ENCODE assay signal across 2 worm cellular contexts in the genomic region with DNA sequence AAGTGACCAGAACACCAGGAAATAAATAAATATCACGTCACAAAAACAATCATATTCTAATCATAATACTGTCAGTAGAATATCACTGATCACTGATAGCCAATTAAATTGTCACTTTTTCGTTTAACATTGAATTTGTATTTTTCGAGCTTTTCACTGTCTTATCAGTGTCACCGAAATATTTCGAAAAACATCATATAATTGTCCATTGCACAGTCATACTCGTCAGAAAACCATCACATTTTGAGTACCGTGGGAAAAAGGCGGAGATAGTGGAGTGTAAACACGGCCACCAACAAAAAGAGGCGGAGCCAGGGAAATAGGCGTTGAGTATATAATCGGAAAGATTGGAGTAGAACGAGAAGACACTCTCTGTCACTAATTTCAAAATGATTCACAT.
TF ChIP-seq lines count a peak whose summit lies in the region.

No protein-coding gene starts in this region.

TF ChIP-seq in whole organism, L2 larva, 48 proteins besides CTCF, POLR2A, EP300 and RAD21 (continued from another document):
- TF ChIP-seq ceh-16 (tag; optimal IDR thresholded peaks at IDR 0.05; lab: Kevin White, UChicago) = no peak
- TF ChIP-seq lin-11 (tag; optimal IDR thresholded peaks at IDR 0.05; lab: Kevin White, UChicago) = no peak
- TF ChIP-seq peb-1 (tag; optimal IDR thresholded peaks at IDR 0.05; lab: Kevin White, UChicago) = no peak
- no peak for TF ChIP-seq nhr-12 (tag; optimal IDR thresholded peaks at IDR 0.05; lab: Kevin White, UChicago)
- TF ChIP-seq nhr-25 (tag; optimal IDR thresholded peaks at IDR 0.05; lab: Kevin White, UChicago) = no peak
- TF ChIP-seq fos-1 (tag; optimal IDR thresholded peaks at IDR 0.05; lab: Kevin White, UChicago) = peak; percentile 83
- TF ChIP-seq nhr-129 (tag; optimal IDR thresholded peaks at IDR 0.05; lab: Kevin White, UChicago) = no peak
- no peak for TF ChIP-seq ama-1 (optimal IDR thresholded peaks at IDR 0.05; lab: Kevin White, UChicago)
- no peak for TF ChIP-seq nhr-23 (tag; optimal IDR thresholded peaks at IDR 0.05; lab: Kevin White, UChicago)
- no peak for TF ChIP-seq nhr-10 (tag; optimal IDR thresholded peaks at IDR 0.05; lab: Kevin White, UChicago)
- no peak for TF ChIP-seq elt-1 (tag; optimal IDR thresholded peaks at IDR 0.05; lab: Kevin White, UChicago)
- no peak for TF ChIP-seq dmd-4 (tag; optimal IDR thresholded peaks at IDR 0.05; lab: Kevin White, UChicago)
- no peak for TF ChIP-seq ztf-1 (GFP tag; conservative IDR thresholded peaks at IDR 0.05; lab: Robert Waterston, UW)
- TF ChIP-seq ceh-82 (tag; optimal IDR thresholded peaks at IDR 0.05; lab: Kevin White, UChicago) = no peak
- TF ChIP-seq blmp-1 (tag; optimal IDR thresholded peaks at IDR 0.05; lab: Kevin White, UChicago; ENCODE audit: insufficient read depth) = no peak
- TF ChIP-seq R02D3.7 (tag; optimal IDR thresholded peaks at IDR 0.05; lab: Kevin White, UChicago) = no peak
- no peak for TF ChIP-seq egl-27 (tag; optimal IDR thresholded peaks at IDR 0.05; lab: Kevin White, UChicago)
- no peak for TF ChIP-seq mab-5 (tag; optimal IDR thresholded peaks at IDR 0.05; lab: Kevin White, UChicago)
- peak; percentile 32 for TF ChIP-seq F13H6.1 (tag; optimal IDR thresholded peaks at IDR 0.05; lab: Kevin White, UChicago)
- TF ChIP-seq mdl-1 (tag; optimal IDR thresholded peaks at IDR 0.05; lab: Kevin White, UChicago) = no peak
- TF ChIP-seq elt-3 (tag; optimal IDR thresholded peaks at IDR 0.05; lab: Kevin White, UChicago) = no peak
- peak; percentile 29 for TF ChIP-seq crh-2 (tag; optimal IDR thresholded peaks at IDR 0.05; lab: Kevin White, UChicago)
- no peak for TF ChIP-seq alr-1 (tag; optimal IDR thresholded peaks at IDR 0.05; lab: Kevin White, UChicago)
- TF ChIP-seq C34F6.9 (tag; optimal IDR thresholded peaks at IDR 0.05; lab: Kevin White, UChicago) = no peak
- no peak for TF ChIP-seq sem-4 (tag; optimal IDR thresholded peaks at IDR 0.05; lab: Kevin White, UChicago)

TF ChIP-seq in whole organism, L4 larva, 104 proteins besides CTCF, POLR2A, EP300 and RAD21 (continued from another document):
- no peak for TF ChIP-seq T26A8.4 (GFP tag; IDR thresholded peaks at IDR 0.05; lab: Robert Waterston, UW)
- TF ChIP-seq rbr-2 (tag; optimal IDR thresholded peaks at IDR 0.05; lab: Kevin White, UChicago) = no peak
- no peak for TF ChIP-seq nhr-77 (tag; optimal IDR thresholded peaks at IDR 0.05; lab: Kevin White, UChicago)
- no peak for TF ChIP-seq lin-39 (tag; optimal IDR thresholded peaks at IDR 0.05; lab: Kevin White, UChicago)
- no peak for TF ChIP-seq snpc-4 (tag; optimal IDR thresholded peaks at IDR 0.05; lab: Kevin White, UChicago)
- TF ChIP-seq F49E8.2 (tag; optimal IDR thresholded peaks at IDR 0.05; lab: Kevin White, UChicago; ENCODE audit: borderline replicate concordance) = no peak
- no peak for TF ChIP-seq F44E2.7 (GFP tag; IDR thresholded peaks at IDR 0.05; lab: Robert Waterston, UW)
- TF ChIP-seq spr-3 (GFP tag; optimal IDR thresholded peaks at IDR 0.05; lab: Kevin White, UChicago) = no peak
- TF ChIP-seq madf-5 (GFP tag; IDR thresholded peaks at IDR 0.05; lab: Robert Waterston, UW) = no peak
- TF ChIP-seq ceh-82 (tag; optimal IDR thresholded peaks at IDR 0.05; lab: Kevin White, UChicago) = no peak
- peak; percentile 80 for TF ChIP-seq hlh-11 (tag; optimal IDR thresholded peaks at IDR 0.05; lab: Kevin White, UChicago)
- no peak for TF ChIP-seq F10B5.3 (tag; optimal IDR thresholded peaks at IDR 0.05; lab: Kevin White, UChicago)
- no peak for TF ChIP-seq unc-130 (GFP tag; optimal IDR thresholded peaks at IDR 0.05; lab: Kevin White, UChicago)
- TF ChIP-seq nhr-6 (tag; optimal IDR thresholded peaks at IDR 0.05; lab: Kevin White, UChicago) = no peak
- TF ChIP-seq lin-29 (GFP tag; IDR thresholded peaks at IDR 0.05; lab: Robert Waterston, UW) = no peak
- TF ChIP-seq mes-2 (tag; optimal IDR thresholded peaks at IDR 0.05; lab: Kevin White, UChicago; ENCODE audit: poor library complexity, severe bottlenecking) = no peak
- no peak for TF ChIP-seq snpc-1.2 (GFP tag; IDR thresholded peaks at IDR 0.05; lab: Robert Waterston, UW)
- TF ChIP-seq ama-1 (optimal IDR thresholded peaks at IDR 0.05; lab: Kevin White, UChicago) = no peak
- TF ChIP-seq duxl-1 (tag; optimal IDR thresholded peaks at IDR 0.05; lab: Kevin White, UChicago; ENCODE audit: poor library complexity) = no peak
- no peak for TF ChIP-seq zag-1 (tag; optimal IDR thresholded peaks at IDR 0.05; lab: Kevin White, UChicago)
- peak; percentile 84 for TF ChIP-seq nhr-102 (tag; optimal IDR thresholded peaks at IDR 0.05; lab: Kevin White, UChicago)
- no peak for TF ChIP-seq hmg-1.1 (GFP tag; IDR thresholded peaks at IDR 0.05; lab: Robert Waterston, UW)
- TF ChIP-seq T20F7.1 (GFP tag; optimal IDR thresholded peaks at IDR 0.05; lab: Kevin White, UChicago) = no peak
- no peak for TF ChIP-seq nhr-111 (GFP tag; optimal IDR thresholded peaks at IDR 0.05; lab: Kevin White, UChicago)
- no peak for TF ChIP-seq lin-13 (GFP tag; optimal IDR thresholded peaks at IDR 0.05; lab: Kevin White, UChicago)
- peak; percentile 31 for TF ChIP-seq hlh-30 (tag; optimal IDR thresholded peaks at IDR 0.05; lab: Kevin White, UChicago; ENCODE audit: insufficient read depth)
- no peak for TF ChIP-seq unc-39 (tag; optimal IDR thresholded peaks at IDR 0.05; lab: Kevin White, UChicago)
- TF ChIP-seq dpl-1 (GFP tag; optimal IDR thresholded peaks at IDR 0.05; lab: Kevin White, UChicago) = no peak
- TF ChIP-seq nhr-10 (tag; optimal IDR thresholded peaks at IDR 0.05; lab: Kevin White, UChicago) = no peak
- no peak for TF ChIP-seq Y75B8A.6 (GFP tag; IDR thresholded peaks at IDR 0.05; lab: Robert Waterston, UW)
- TF ChIP-seq tag-97 (GFP tag; IDR thresholded peaks at IDR 0.05; lab: Robert Waterston, UW) = no peak
- TF ChIP-seq php-3 (GFP tag; IDR thresholded peaks at IDR 0.05; lab: Robert Waterston, UW) = peak; percentile 92
- no peak for TF ChIP-seq daf-8 (GFP tag; IDR thresholded peaks at IDR 0.05; lab: Robert Waterston, UW)
- TF ChIP-seq daf-16 (GFP tag; optimal IDR thresholded peaks at IDR 0.05; lab: Kevin White, UChicago) = no peak
- peak; percentile 99 for TF ChIP-seq daf-16 (tag; optimal IDR thresholded peaks at IDR 0.05; lab: Kevin White, UChicago)
- no peak for TF ChIP-seq nhr-76 (tag; optimal IDR thresholded peaks at IDR 0.05; lab: Kevin White, UChicago)
- TF ChIP-seq ces-1 (GFP tag; optimal IDR thresholded peaks at IDR 0.05; lab: Kevin White, UChicago) = no peak
- TF ChIP-seq dmd-6 (GFP tag; IDR thresholded peaks at IDR 0.05; lab: Robert Waterston, UW) = peak; percentile 81
- TF ChIP-seq ceh-62 (tag; optimal IDR thresholded peaks at IDR 0.05; lab: Kevin White, UChicago) = no peak
- TF ChIP-seq ceh-28 (tag; optimal IDR thresholded peaks at IDR 0.05; lab: Kevin White, UChicago) = no peak
- TF ChIP-seq egl-43 (GFP tag; IDR thresholded peaks at IDR 0.05; lab: Robert Waterston, UW) = no peak
- TF ChIP-seq F37D6.2 (tag; optimal IDR thresholded peaks at IDR 0.05; lab: Kevin White, UChicago) = no peak
- no peak for TF ChIP-seq zfp-3 (GFP tag; conservative IDR thresholded peaks at IDR 0.05; lab: Robert Waterston, UW)
- no peak for TF ChIP-seq R02D3.7 (tag; optimal IDR thresholded peaks at IDR 0.05; lab: Kevin White, UChicago)
- TF ChIP-seq nhr-48 (tag; optimal IDR thresholded peaks at IDR 0.05; lab: Kevin White, UChicago) = peak; percentile 83
- TF ChIP-seq pqm-1 (tag; optimal IDR thresholded peaks at IDR 0.05; lab: Kevin White, UChicago) = peak; percentile 9
- no peak for TF ChIP-seq ceh-44 (GFP tag; IDR thresholded peaks at IDR 0.05; lab: Robert Waterston, UW)
- TF ChIP-seq nhr-11 (tag; optimal IDR thresholded peaks at IDR 0.05; lab: Kevin White, UChicago) = no peak
- TF ChIP-seq mxl-3 (GFP tag; optimal IDR thresholded peaks at IDR 0.05; lab: Kevin White, UChicago) = peak; percentile 14
- no peak for TF ChIP-seq ctbp-1 (GFP tag; IDR thresholded peaks at IDR 0.05; lab: Robert Waterston, UW)
- no peak for TF ChIP-seq zip-11 (GFP tag; IDR thresholded peaks at IDR 0.05; lab: Robert Waterston, UW)
- peak; percentile 78 for TF ChIP-seq dve-1 (tag; optimal IDR thresholded peaks at IDR 0.05; lab: Kevin White, UChicago; ENCODE audit: insufficient read depth)
- no peak for TF ChIP-seq sdz-12 (GFP tag; optimal IDR thresholded peaks at IDR 0.05; lab: Kevin White, UChicago)
- TF ChIP-seq lsy-2 (tag; optimal IDR thresholded peaks at IDR 0.05; lab: Kevin White, UChicago) = peak in 1 of 2 experiments; percentile 11
